Fruit fly (Drosophila melanogaster) whole organism, embryonic: ENCODE measurements around the gene lectin-37Db.

ENCODE experiments used
- Antp ChIP-seq: fragments of 200-800 bp; sonication (Bioruptor generic); optimal IDR thresholded peaks from 3 replicates; lab custom pipeline; 2016; ENCODE audit warnings: missing biosample characterization, missing genetic modification characterization
- B-H1 ChIP-seq: fragments of 200-800 bp; sonication (Bioruptor generic); IDR thresholded peaks from 3 replicates; pipeline ENCODE4 v1.3.6; 2022; ENCODE audit warnings: missing biosample characterization, missing genetic modification characterization
- C15 ChIP-seq: fragments of 200-800 bp; sonication (Bioruptor generic); IDR thresholded peaks from 3 replicates; pipeline ENCODE4 v1.3.6; 2022; ENCODE audit warnings: missing biosample characterization, missing genetic modification characterization
- CG10209 ChIP-seq: fragments of 200-800 bp; sonication (Bioruptor generic); optimal IDR thresholded peaks from 3 replicates; lab custom pipeline; 2017; ENCODE audit warnings: missing biosample characterization, mild to moderate bottlenecking, missing genetic modification characterization, missing genetic modification reagents
- CG10654 ChIP-seq: fragments of 200-800 bp; sonication (Bioruptor generic); optimal IDR thresholded peaks from 2 replicates; lab custom pipeline; 2016; ENCODE audit warnings: missing biosample characterization, missing genetic modification characterization
- CG10979 ChIP-seq: fragments of 200-800 bp; sonication (Bioruptor generic); optimal IDR thresholded peaks from 2 replicates; lab custom pipeline; 2018; ENCODE audit warnings: missing biosample characterization, mild to moderate bottlenecking, missing genetic modification characterization, moderate library complexity
- CG11456 ChIP-seq: fragments of 200-800 bp; sonication (Bioruptor generic); IDR thresholded peaks from 3 replicates; pipeline ENCODE4 v1.3.6; 2022; ENCODE audit warnings: missing biosample characterization, missing genetic modification characterization
- CG12071 ChIP-seq: fragments of 200-800 bp; sonication (Bioruptor generic); optimal IDR thresholded peaks from 3 replicates; lab custom pipeline; 2018; ENCODE audit warnings: missing biosample characterization, mild to moderate bottlenecking, missing genetic modification characterization
- CG14710 ChIP-seq: fragments of 200-800 bp; sonication (Bioruptor generic); optimal IDR thresholded peaks from 3 replicates; lab custom pipeline; 2019; ENCODE audit warnings: missing biosample characterization, mild to moderate bottlenecking, missing genetic modification characterization, moderate library complexity
- CG15696 ChIP-seq: fragments of 200-800 bp; sonication (Bioruptor generic); optimal IDR thresholded peaks from 2 replicates; lab custom pipeline; 2019; ENCODE audit warnings: missing biosample characterization, mild to moderate bottlenecking, missing genetic modification characterization, moderate library complexity
- CG16779 ChIP-seq: fragments of 200-800 bp; sonication (Bioruptor generic); IDR thresholded peaks from 2 replicates; pipeline ENCODE4 v1.3.6; 2022; ENCODE audit warnings: missing biosample characterization, missing genetic modification characterization
- CG16815 ChIP-seq: fragments of 200-800 bp; sonication (Bioruptor generic); optimal IDR thresholded peaks from 3 replicates; lab custom pipeline; 2017; ENCODE audit warnings: missing biosample characterization, mild to moderate bottlenecking, missing genetic modification characterization
- CG2712 ChIP-seq: fragments of 200-800 bp; optimal IDR thresholded peaks from 3 replicates; lab custom pipeline; 2019; ENCODE audit warnings: missing biosample characterization, mild to moderate bottlenecking, missing genetic modification characterization, moderate library complexity
- CG31365 ChIP-seq: fragments of 200-800 bp; sonication (Bioruptor generic); optimal IDR thresholded peaks from 2 replicates; lab custom pipeline; 2018; ENCODE audit warnings: missing biosample characterization, mild to moderate bottlenecking, missing genetic modification characterization
- CG34422 ChIP-seq: fragments of 200-800 bp; sonication (Bioruptor generic); IDR thresholded peaks from 3 replicates; pipeline ENCODE4 v1.3.6; 2022; ENCODE audit warnings: missing biosample characterization, missing genetic modification characterization
- CG5180 ChIP-seq: fragments of 200-800 bp; sonication (Bioruptor generic); optimal IDR thresholded peaks from 3 replicates; lab custom pipeline; 2017; ENCODE audit warnings: missing biosample characterization, missing genetic modification characterization, mild to moderate bottlenecking, moderate library complexity, missing genetic modification reagents
- CG5953 ChIP-seq: fragments of 200-800 bp; sonication (Bioruptor generic); IDR thresholded peaks from 2 replicates; pipeline ENCODE4 v1.3.6; 2022; ENCODE audit warnings: missing biosample characterization, missing genetic modification characterization
- CG6654 ChIP-seq: fragments of 200-800 bp; sonication (Bioruptor generic); optimal IDR thresholded peaks from 2 replicates; lab custom pipeline; 2017; ENCODE audit warnings: missing biosample characterization, mild to moderate bottlenecking, missing genetic modification characterization
- CG7839 ChIP-seq: fragments of 200-800 bp; sonication (Bioruptor generic); optimal IDR thresholded peaks from 3 replicates; lab custom pipeline; 2018; ENCODE audit warnings: missing biosample characterization, mild to moderate bottlenecking, missing genetic modification characterization, moderate library complexity
- CG9215 ChIP-seq: fragments of 200-800 bp; sonication (Bioruptor generic); IDR thresholded peaks from 2 replicates; pipeline ENCODE4 v1.3.6; 2022; ENCODE audit warnings: missing biosample characterization, missing genetic modification characterization
- CkIIα-i1 ChIP-seq: fragments of 200-800 bp; sonication (Bioruptor generic); IDR thresholded peaks from 2 replicates; pipeline ENCODE4 v1.3.6; 2022; ENCODE audit warnings: missing biosample characterization, missing genetic modification characterization
- GATAe ChIP-seq: fragments of 200-800 bp; sonication (Bioruptor generic); conservative IDR thresholded peaks from 2 replicates; pipeline ENCODE4 v1.3.6; 2022; ENCODE audit warnings: missing biosample characterization, missing genetic modification characterization
- HLH3B ChIP-seq: fragments of 200-800 bp; sonication (Bioruptor generic); IDR thresholded peaks from 2 replicates; pipeline ENCODE4 v1.3.6; 2022; ENCODE audit warnings: missing biosample characterization, missing genetic modification characterization
- HLH54F ChIP-seq: fragments of 200-800 bp; sonication (Bioruptor generic); optimal IDR thresholded peaks from 3 replicates; lab custom pipeline; 2016; ENCODE audit warnings: missing biosample characterization, missing genetic modification characterization
- Hey ChIP-seq: fragments of 200-800 bp; sonication (Bioruptor generic); optimal IDR thresholded peaks from 3 replicates; lab custom pipeline; 2018; ENCODE audit warnings: missing biosample characterization, mild to moderate bottlenecking, missing genetic modification characterization
- Lim3 ChIP-seq: fragments of 200-800 bp; sonication (Bioruptor generic); IDR thresholded peaks from 2 replicates; pipeline ENCODE4 v1.3.6; 2022; ENCODE audit warnings: missing biosample characterization, missing genetic modification characterization
- MTF-1 ChIP-seq: fragments of 200-800 bp; sonication (Bioruptor generic); optimal IDR thresholded peaks from 2 replicates; lab custom pipeline; 2018; ENCODE audit warnings: missing biosample characterization, mild to moderate bottlenecking, missing genetic modification characterization, borderline replicate concordance
- Nf-YB ChIP-seq: fragments of 200-800 bp; sonication (Bioruptor generic); optimal IDR thresholded peaks from 3 replicates; lab custom pipeline; 2019; ENCODE audit warnings: missing biosample characterization, mild to moderate bottlenecking, missing genetic modification characterization, moderate library complexity
- Nf-YC ChIP-seq: fragments of 200-800 bp; optimal IDR thresholded peaks from 3 replicates; lab custom pipeline; 2019; ENCODE audit warnings: missing biosample characterization, mild to moderate bottlenecking, missing genetic modification characterization, moderate library complexity
- Ssrp ChIP-seq: fragments of 200-800 bp; sonication (Bioruptor generic); optimal IDR thresholded peaks from 2 replicates; lab custom pipeline; 2018; ENCODE audit warnings: missing biosample characterization, mild to moderate bottlenecking, missing genetic modification characterization, moderate library complexity
- Taf1 ChIP-seq: fragments of 200-800 bp; sonication (Bioruptor generic); IDR thresholded peaks from 2 replicates; pipeline ENCODE4 v1.3.6; 2022; ENCODE audit warnings: missing biosample characterization, missing genetic modification characterization
- az2 ChIP-seq: fragments of 200-800 bp; sonication (Bioruptor generic); optimal IDR thresholded peaks from 3 replicates; lab custom pipeline; 2016; ENCODE audit warnings: missing biosample characterization, missing genetic modification characterization
- crp ChIP-seq, 2 experiments: fragments of 200-800 bp; sonication (Bioruptor generic); optimal IDR thresholded peaks; 2 replicates in 1 of 2; 3 replicates in 1 of 2; lab custom pipeline; 2017; ENCODE audit warnings: missing biosample characterization in 2 of 2, missing genetic modification characterization in 2 of 2, mild to moderate bottlenecking in 1 of 2, moderate library complexity in 1 of 2
- dysf ChIP-seq: fragments of 200-800 bp; sonication (Bioruptor generic); IDR thresholded peaks from 3 replicates; pipeline ENCODE4 v1.3.6; 2022; ENCODE audit warnings: missing biosample characterization, missing genetic modification characterization
- fd102C ChIP-seq: fragments of 200-800 bp; sonication (Bioruptor generic); optimal IDR thresholded peaks from 2 replicates; lab custom pipeline; 2018; ENCODE audit warnings: missing biosample characterization, mild to moderate bottlenecking, missing genetic modification characterization, moderate library complexity
- gfzf ChIP-seq: fragments of 200-800 bp; sonication (Bioruptor generic); optimal IDR thresholded peaks from 2 replicates; lab custom pipeline; 2016; ENCODE audit warnings: missing biosample characterization, mild to moderate bottlenecking, missing genetic modification characterization, moderate library complexity
- gro ChIP-seq: fragments of 200-800 bp; sonication (Bioruptor generic); optimal IDR thresholded peaks from 2 replicates; lab custom pipeline; 2016; ENCODE audit warnings: missing biosample characterization, missing genetic modification characterization
- hb ChIP-seq: fragments of 200-800 bp; sonication (Bioruptor generic); IDR thresholded peaks from 3 replicates; pipeline ENCODE4 v1.3.6; 2022; ENCODE audit warnings: missing biosample characterization, missing genetic modification characterization; ENCODE audit not compliant: partially characterized antibody
- kay ChIP-seq: fragments of 200-800 bp; sonication (Bioruptor generic); optimal IDR thresholded peaks from 2 replicates; lab custom pipeline; 2016; ENCODE audit warnings: missing biosample characterization, missing genetic modification characterization
- ken ChIP-seq: fragments of 200-800 bp; sonication (Bioruptor generic); IDR thresholded peaks from 3 replicates; pipeline ENCODE4 v1.3.6; 2022; ENCODE audit warnings: missing biosample characterization, missing genetic modification characterization
- mam ChIP-seq: fragments of 200-800 bp; sonication (Bioruptor generic); optimal IDR thresholded peaks from 3 replicates; lab custom pipeline; 2016; ENCODE audit warnings: missing biosample characterization, missing genetic modification characterization
- oc ChIP-seq: fragments of 200-800 bp; sonication (Bioruptor generic); optimal IDR thresholded peaks from 2 replicates; lab custom pipeline; 2018; ENCODE audit warnings: missing biosample characterization, mild to moderate bottlenecking, missing genetic modification characterization, moderate library complexity
- org-1 ChIP-seq: fragments of 200-800 bp; sonication (Bioruptor generic); optimal IDR thresholded peaks from 2 replicates; lab custom pipeline; 2017; ENCODE audit warnings: missing biosample characterization, missing genetic modification characterization
- pros ChIP-seq: fragments of 200-800 bp; sonication (Bioruptor generic); optimal IDR thresholded peaks from 3 replicates; lab custom pipeline; 2019; ENCODE audit warnings: missing biosample characterization, mild to moderate bottlenecking, missing genetic modification characterization, moderate library complexity
- pzg ChIP-seq: fragments of 200-800 bp; sonication (Bioruptor generic); optimal IDR thresholded peaks from 3 replicates; lab custom pipeline; 2018; ENCODE audit warnings: missing biosample characterization, mild to moderate bottlenecking, missing genetic modification characterization, moderate library complexity
- run ChIP-seq: fragments of 200-800 bp; sonication (Bioruptor generic); optimal IDR thresholded peaks from 3 replicates; lab custom pipeline; 2018; ENCODE audit warnings: missing biosample characterization, mild to moderate bottlenecking, missing genetic modification characterization
- schlank ChIP-seq: fragments of 200-800 bp; sonication (Bioruptor generic); optimal IDR thresholded peaks from 2 replicates; lab custom pipeline; 2018; ENCODE audit warnings: missing biosample characterization, mild to moderate bottlenecking, missing genetic modification characterization
- vvl ChIP-seq: fragments of 200-800 bp; sonication (Bioruptor generic); IDR thresholded peaks from 2 replicates; pipeline ENCODE4 v1.3.6; 2022; ENCODE audit warnings: missing biosample characterization, missing genetic modification characterization

Gene lectin-37Db

dm6 chr2L:19377129-19378083, 41.5 kb upstream of the lectin-37Db start (continued):
- TF ChIP-seq CG15696 (tag; lab: Kevin White, UChicago) (peak; percentile 75), dysf (GFP tag; lab: Robert Waterston, UW) (peak; percentile 53; the same call in 1 of the 3 replicates), CG5953 (GFP tag; lab: Robert Waterston, UW) (no peak), Lim3 (GFP tag; lab: Robert Waterston, UW) (no peak), HLH3B (GFP tag; lab: Robert Waterston, UW) (peak; percentile 22; the same call in 1 of the 2 replicates), CG10979 (tag; lab: Kevin White, UChicago) (peak; percentile 74), B-H1 (no peak), HLH54F (GFP tag; lab: Kevin White, UChicago) (no peak), CG12071 (peak; percentile 10), Nf-YB (GFP tag; lab: Kevin White, UChicago) (peak; percentile 25), schlank (tag; lab: Kevin White, UChicago) (no peak), vvl (GFP tag; lab: Robert Waterston, UW) (peak; percentile 70), CG2712 (peak; percentile 80), Nf-YC (tag; lab: Kevin White, UChicago) (no peak), C15 (GFP tag; lab: Robert Waterston, UW) (no peak), CG31365 (tag; lab: Kevin White, UChicago) (no peak), CkIIα-i1 (GFP tag; lab: Robert Waterston, UW) (no peak), pros (GFP tag; lab: Kevin White, UChicago) (peak; percentile 71), gfzf (no peak), hb (no peak), Antp (GFP tag; lab: Kevin White, UChicago) (no peak), CG7839 (peak; percentile 59), Taf1 (no peak), gro (GFP tag; lab: Kevin White, UChicago) (no peak), CG5180 (GFP tag; lab: Kevin White, UChicago) (peak; percentile 29), CG9215 (GFP tag; lab: Robert Waterston, UW) (no peak), CG14710 (tag; lab: Kevin White, UChicago) (peak; percentile 65), CG10654 (GFP tag; lab: Kevin White, UChicago) (peak; percentile 21), run (tag; lab: Kevin White, UChicago) (no peak), CG16815 (GFP tag; lab: Kevin White, UChicago) (peak; percentile 44), CG11456 (no peak), fd102C (no peak), ken (GFP tag; lab: Robert Waterston, UW) (no peak), Ssrp (tag; lab: Kevin White, UChicago) (peak; percentile 50), org-1 (GFP tag; lab: Kevin White, UChicago) (peak; percentile 19), CG16779 (GFP tag; lab: Robert Waterston, UW) (no peak), Hey (tag; lab: Kevin White, UChicago) (no peak), kay (GFP tag; lab: Kevin White, UChicago) (no peak), CG34422 (GFP tag; lab: Robert Waterston, UW) (peak; percentile 74; the same call in 1 of the 3 replicates), GATAe (GFP tag; lab: Robert Waterston, UW) (no peak), oc (tag; lab: Kevin White, UChicago) (peak; percentile 7), crp (GFP tag; optimal IDR thresholded peaks at IDR 0.05; lab: Kevin White, UChicago) (no peak), CG6654 (GFP tag; lab: Kevin White, UChicago) (no peak), MTF-1 (GFP tag; lab: Kevin White, UChicago) (no peak), mam (GFP tag; lab: Kevin White, UChicago) (peak; percentile 5), CG10209 (GFP tag; lab: Kevin White, UChicago) (peak; percentile 44), pzg (GFP tag; lab: Kevin White, UChicago) (no peak), az2 (GFP tag; lab: Kevin White, UChicago) (peak; percentile 54)
